Fruit fly (Drosophila melanogaster) whole organism, wandering third instar larva: ENCODE data around the gene Nuak.
"Not testable (repeated sequence)": the region's sequence is repeated elsewhere in the genome, so short reads cannot be mapped to it uniquely, and the experiment has no call there.

ENCODE experiments used
- Abd-B ChIP-seq: fragments of >200 bp; optimal IDR thresholded peaks from 2 replicates; lab custom pipeline; 2017; ENCODE audit warnings: missing biosample characterization, missing genetic modification characterization
- CG32264 ChIP-seq: fragments of 200-800 bp; sonication (Bioruptor generic); optimal IDR thresholded peaks from 2 replicates; lab custom pipeline; 2016; ENCODE audit warnings: missing biosample characterization, missing genetic modification characterization
- CG9705 ChIP-seq: fragments of 200-800 bp; sonication (Bioruptor generic); optimal IDR thresholded peaks from 2 replicates; lab custom pipeline; 2018; ENCODE audit warnings: missing biosample characterization, mild to moderate bottlenecking, missing genetic modification characterization
- CrebA ChIP-seq: fragments of 200-800 bp; sonication (Bioruptor generic); optimal IDR thresholded peaks from 2 replicates; lab custom pipeline; 2016; ENCODE audit warnings: missing biosample characterization, mild to moderate bottlenecking, missing genetic modification characterization, borderline replicate concordance
- Dfd ChIP-seq: fragments of >200 bp; optimal IDR thresholded peaks from 2 replicates; lab custom pipeline; 2017; ENCODE audit warnings: missing biosample characterization, missing genetic modification characterization
- Dif ChIP-seq: fragments of 200-275, 200-300 bp; sonication (Bioruptor generic); optimal IDR thresholded peaks from 2 replicates; lab custom pipeline; 2018; ENCODE audit warnings: missing biosample characterization, missing genetic modification characterization; ENCODE audit not compliant: partially characterized antibody
- GATAd ChIP-seq: sonication (Bioruptor generic); optimal IDR thresholded peaks from 2 replicates; lab custom pipeline; 2016; ENCODE audit warnings: missing biosample characterization, missing genetic modification characterization
- HLH106 ChIP-seq: fragments of 200-800 bp; optimal IDR thresholded peaks from 3 replicates; lab custom pipeline; 2019; ENCODE audit warnings: missing biosample characterization, mild to moderate bottlenecking, missing genetic modification characterization, moderate library complexity
- Hnf4 ChIP-seq: fragments of 200-800 bp; sonication (Bioruptor generic); optimal IDR thresholded peaks from 2 replicates; lab custom pipeline; 2016; ENCODE audit warnings: missing biosample characterization, mild to moderate bottlenecking, missing genetic modification characterization
- Hr78 ChIP-seq: fragments of >200 bp; optimal IDR thresholded peaks from 2 replicates; lab custom pipeline; 2017; ENCODE audit warnings: missing biosample characterization, missing genetic modification characterization
- Hr83 ChIP-seq: fragments of 200-300 bp; sonication (Bioruptor generic); optimal IDR thresholded peaks from 2 replicates; lab custom pipeline; 2016; ENCODE audit warnings: missing biosample characterization, mild to moderate bottlenecking, missing genetic modification characterization, moderate library complexity; ENCODE audit not compliant: poor library complexity, severe bottlenecking
- Jra ChIP-seq: sonication (Bioruptor generic); optimal IDR thresholded peaks from 2 replicates; lab custom pipeline; 2016; ENCODE audit warnings: missing biosample characterization, missing genetic modification characterization
- Mio ChIP-seq: sonication (Bioruptor generic); optimal IDR thresholded peaks from 2 replicates; lab custom pipeline; 2016; ENCODE audit warnings: missing biosample characterization, missing genetic modification characterization
- Myc ChIP-seq: fragments of >200 bp; optimal IDR thresholded peaks from 2 replicates; lab custom pipeline; 2017
- N ChIP-seq: fragments of >200 bp; optimal IDR thresholded peaks from 2 replicates; lab custom pipeline; 2018; ENCODE audit warnings: missing biosample characterization, missing external identifiers, missing genetic modification characterization
- OdsH ChIP-seq: fragments of 200-800 bp; sonication (Bioruptor generic); optimal IDR thresholded peaks from 2 replicates; lab custom pipeline; 2016; ENCODE audit warnings: missing biosample characterization, mild to moderate bottlenecking, missing genetic modification characterization
- Rel ChIP-seq, 2 experiments: fragments of 200-800 bp; sonication (Bioruptor generic) in 1 of 2; optimal IDR thresholded peaks; 2 replicates in 1 of 2; 3 replicates in 1 of 2; lab custom pipeline; 2016 to 2019; ENCODE audit warnings: mild to moderate bottlenecking in 2 of 2, missing biosample characterization in 2 of 2, missing genetic modification characterization in 2 of 2, moderate library complexity in 1 of 2
- Sp1 ChIP-seq: fragments of 200-800 bp; sonication (Bioruptor generic); optimal IDR thresholded peaks from 3 replicates; lab custom pipeline; 2019; ENCODE audit warnings: missing biosample characterization, mild to moderate bottlenecking, missing genetic modification characterization, moderate library complexity
- Vsx2 ChIP-seq: fragments of 200-300, 225-300 bp; sonication (Bioruptor generic); optimal IDR thresholded peaks from 2 replicates; lab custom pipeline; 2018; ENCODE audit warnings: missing biosample characterization, missing genetic modification characterization; ENCODE audit not compliant: partially characterized antibody
- brk ChIP-seq: fragments of 200-800 bp; sonication (Bioruptor generic); optimal IDR thresholded peaks from 2 replicates; lab custom pipeline; 2016; ENCODE audit warnings: missing biosample characterization, mild to moderate bottlenecking, missing genetic modification characterization
- dl ChIP-seq, 2 experiments: fragments of 175-275, 200-275 bp in 1 of 2; fragments of 200-275 bp in 1 of 2; sonication (Bioruptor generic); optimal IDR thresholded peaks; lab custom pipeline; 2018; ENCODE audit warnings: mild to moderate bottlenecking in 2 of 2, missing biosample characterization in 2 of 2, missing genetic modification characterization in 2 of 2, moderate library complexity in 2 of 2; ENCODE audit not compliant: partially characterized antibody in 2 of 2, insufficient read depth in 1 of 2
- dmrt93B ChIP-seq: fragments of 200-800 bp; sonication (Bioruptor generic); optimal IDR thresholded peaks from 2 replicates; lab custom pipeline; 2018; ENCODE audit warnings: missing biosample characterization, mild to moderate bottlenecking, missing genetic modification characterization
- dsf ChIP-seq: sonication (Bioruptor generic); optimal IDR thresholded peaks from 2 replicates; lab custom pipeline; 2016; ENCODE audit warnings: missing biosample characterization, missing genetic modification characterization, borderline replicate concordance
- ey ChIP-seq: fragments of 200-800 bp; sonication (Bioruptor generic); optimal IDR thresholded peaks from 2 replicates; lab custom pipeline; 2016; ENCODE audit warnings: missing biosample characterization, missing genetic modification characterization
- foxo ChIP-seq, 2 experiments: fragments of 200-800 bp; sonication (Bioruptor generic); optimal IDR thresholded peaks; 2 replicates in 1 of 2; 3 replicates in 1 of 2; lab custom pipeline; 2016 to 2017; ENCODE audit warnings: missing biosample characterization in 2 of 2, missing genetic modification characterization in 2 of 2
- fru ChIP-seq: fragments of 200-800 bp; sonication (Bioruptor generic); optimal IDR thresholded peaks from 3 replicates; lab custom pipeline; 2016; ENCODE audit warnings: missing biosample characterization, mild to moderate bottlenecking, missing genetic modification characterization
- h ChIP-seq: fragments of 200-800 bp; sonication (Bioruptor generic); optimal IDR thresholded peaks from 3 replicates; lab custom pipeline; 2016; ENCODE audit warnings: missing biosample characterization, mild to moderate bottlenecking, missing genetic modification characterization
- jim ChIP-seq: fragments of 175-275, 200-325 bp; sonication (Bioruptor generic); optimal IDR thresholded peaks from 2 replicates; lab custom pipeline; 2016; ENCODE audit warnings: missing biosample characterization, mild to moderate bottlenecking, missing genetic modification characterization
- lola ChIP-seq: fragments of >200 bp; optimal IDR thresholded peaks from 2 replicates; lab custom pipeline; 2017; ENCODE audit warnings: missing biosample characterization, missing genetic modification characterization
- psq ChIP-seq: fragments of 200-800 bp; sonication (Bioruptor generic); optimal IDR thresholded peaks from 3 replicates; lab custom pipeline; 2017; ENCODE audit warnings: missing biosample characterization, mild to moderate bottlenecking, missing genetic modification characterization, moderate library complexity
- sage ChIP-seq: fragments of 200-800 bp; sonication (Bioruptor generic); optimal IDR thresholded peaks from 2 replicates; lab custom pipeline; 2016; ENCODE audit warnings: missing biosample characterization, mild to moderate bottlenecking, missing genetic modification characterization
- sv ChIP-seq: fragments of 200-800 bp; sonication (Bioruptor generic); optimal IDR thresholded peaks from 3 replicates; lab custom pipeline; 2016; ENCODE audit warnings: missing biosample characterization, missing genetic modification characterization
- tai ChIP-seq: sonication (Bioruptor generic); optimal IDR thresholded peaks from 2 replicates; lab custom pipeline; 2016; ENCODE audit warnings: missing biosample characterization, missing genetic modification characterization
- usp ChIP-seq: fragments of >200 bp; optimal IDR thresholded peaks from 2 replicates; lab custom pipeline; 2017; ENCODE audit warnings: missing biosample characterization, missing genetic modification characterization
- woc ChIP-seq: sonication (Bioruptor generic); optimal IDR thresholded peaks from 2 replicates; lab custom pipeline; 2016; ENCODE audit warnings: missing biosample characterization, mild to moderate bottlenecking, missing genetic modification characterization

Gene Nuak

dm6 chr3R:10338042-10338441 lies 73.9 kb downstream of the Nuak start, which contains the start of gene CG12592:
CG12592 (plus strand) TSS chr3R:10338342.
- not testable (repeated sequence) for TF ChIP-seq sage (GFP tag; lab: Kevin White, UChicago); dl (GFP tag; optimal IDR thresholded peaks at IDR 0.05; lab: Kevin White, UChicago; ENCODE audit: insufficient read depth in 1 of 2, partially characterized antibody in 2 of 2); h
- TF ChIP-seq, all 38 proteins: peak for 0; not testable (repeated sequence) for 38

- not testable (repeated sequence) for TF ChIP-seq dmrt93B (GFP tag; lab: Kevin White, UChicago); sage (GFP tag; lab: Kevin White, UChicago); ey
Measured at dm6 chr3R:10340649-10341048, 76.5 kb downstream of the Nuak start, which contains the start of gene CG18545. CG18545 (plus strand) TSS chr3R:10340949.

- not testable (repeated sequence) for TF ChIP-seq CG32264 (GFP tag; lab: Kevin White, UChicago); dl (GFP tag; optimal IDR thresholded peaks at IDR 0.05; lab: Kevin White, UChicago; ENCODE audit: insufficient read depth in 1 of 2, partially characterized antibody in 2 of 2); sv (GFP tag; lab: Kevin White, UChicago)
Measured at dm6 chr3R:10348461-10348860, 84.4 kb downstream of the Nuak start, which contains the start of gene CG31406. CG31406 (plus strand) TSS chr3R:10348761.

dm6 chr3R:10349987-10350386 lies 85.9 kb downstream of the Nuak start, which contains the start of gene jumu:
jumu (plus strand) TSS chr3R:10350182.
- TF ChIP-seq Hnf4 (peak; percentile 12), sage (GFP tag; lab: Kevin White, UChicago) (no peak), fru (peak; percentile 4), N (GFP tag; lab: Kevin White, UChicago) (no peak), Hr83 (GFP tag; lab: Kevin White, UChicago) (peak; percentile 33), Sp1 (peak; percentile 11), Rel (GFP tag; optimal IDR thresholded peaks at IDR 0.05; lab: Kevin White, UChicago) (no peak), Rel (tag; optimal IDR thresholded peaks at IDR 0.05; lab: Kevin White, UChicago) (peak; percentile 24), OdsH (GFP tag; lab: Kevin White, UChicago) (no peak), foxo (GFP tag; optimal IDR thresholded peaks at IDR 0.05; lab: Kevin White, UChicago) (no peak), Myc (no peak), Mio (GFP tag; lab: Kevin White, UChicago) (no peak), sv (GFP tag; lab: Kevin White, UChicago) (peak; percentile 7), lola (no peak)
- TF ChIP-seq, all 38 proteins: peak for 6

- TF ChIP-seq Hr83 (GFP tag; lab: Kevin White, UChicago) (peak; percentile 36), GATAd (GFP tag; lab: Kevin White, UChicago) (no peak), HLH106 (tag; lab: Kevin White, UChicago) (peak; percentile 84), Dif (no peak), Mio (GFP tag; lab: Kevin White, UChicago) (no peak), Jra (GFP tag; lab: Kevin White, UChicago) (peak; percentile 31), Rel (GFP tag; optimal IDR thresholded peaks at IDR 0.05; lab: Kevin White, UChicago) (peak; percentile 72), Rel (tag; optimal IDR thresholded peaks at IDR 0.05; lab: Kevin White, UChicago) (peak; percentile 38), Vsx2 (no peak), N (GFP tag; lab: Kevin White, UChicago) (no peak), OdsH (GFP tag; lab: Kevin White, UChicago) (peak; percentile 83), Dfd (GFP tag; lab: Kevin White, UChicago) (no peak), lola (no peak), tai (GFP tag; lab: Kevin White, UChicago) (peak; percentile 68), woc (GFP tag; lab: Kevin White, UChicago) (peak; percentile 66), Myc (peak; percentile 94), jim (GFP tag; lab: Kevin White, UChicago) (no peak), h (peak; percentile 87), usp (GFP tag; lab: Kevin White, UChicago) (no peak), Sp1 (peak; percentile 80), CG9705 (GFP tag; lab: Kevin White, UChicago) (peak; percentile 15), dsf (GFP tag; lab: Kevin White, UChicago) (peak; percentile 6), foxo (GFP tag; optimal IDR thresholded peaks at IDR 0.05; lab: Kevin White, UChicago) (peak; percentile 67 to 87), dl (GFP tag; optimal IDR thresholded peaks at IDR 0.05; lab: Kevin White, UChicago; ENCODE audit: insufficient read depth in 1 of 2, partially characterized antibody in 2 of 2) (no peak), Hnf4 (peak; percentile 64), CrebA (GFP tag; lab: Kevin White, UChicago) (no peak), Hr78 (GFP tag; lab: Kevin White, UChicago) (no peak), Abd-B (no peak), sv (GFP tag; lab: Kevin White, UChicago) (peak; percentile 73), fru (peak; percentile 82), psq (GFP tag; lab: Kevin White, UChicago) (peak; percentile 68), sage (GFP tag; lab: Kevin White, UChicago) (peak; percentile 61), brk (peak; percentile 22)
Measured at dm6 chr3R:10350741-10351629, 86.9 kb downstream of the Nuak start.
